Worm (Caenorhabditis elegans): ENCODE measurements around the gene sre-19.

DNA sequence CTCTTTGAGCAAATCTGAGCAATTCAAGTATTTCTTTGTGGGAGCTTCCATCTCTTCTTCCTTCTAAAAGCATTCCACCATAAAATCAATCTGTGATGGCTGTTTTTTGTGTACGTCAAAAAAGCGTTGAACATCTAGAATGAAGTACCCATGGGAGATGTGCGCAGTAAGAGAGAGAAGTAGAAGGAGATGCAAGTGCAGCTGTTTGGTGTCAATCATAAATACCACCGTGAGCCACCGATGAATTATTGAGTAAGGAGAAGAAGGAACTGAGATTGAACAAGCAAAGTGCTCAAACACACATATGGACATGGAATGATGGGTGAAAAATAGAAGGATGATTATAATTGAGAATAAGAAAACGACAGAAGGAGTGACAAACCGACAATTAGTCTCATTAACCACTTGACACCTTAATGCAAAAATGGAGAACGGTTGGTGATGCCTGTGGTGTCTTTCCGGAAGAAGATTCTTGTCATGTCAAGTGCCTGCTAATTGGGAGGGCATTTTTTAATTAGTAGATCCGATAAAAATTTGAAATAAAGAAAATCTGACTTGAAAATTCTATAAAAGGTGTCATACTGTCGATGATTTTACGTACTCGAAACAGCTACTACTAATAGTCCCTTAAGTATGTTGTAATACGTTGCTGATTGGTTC, 46.5 kb downstream of the sre-19 start:
- TF ChIP-seq xbp-1 (tag; optimal IDR thresholded peaks at IDR 0.05): no peak
- no peak for TF ChIP-seq nhr-76 (tag; optimal IDR thresholded peaks at IDR 0.05)
- TF ChIP-seq snpc-4 (tag; optimal IDR thresholded peaks at IDR 0.05): no peak
- no peak for TF ChIP-seq lir-3 (tag; optimal IDR thresholded peaks at IDR 0.05; ENCODE audit: poor library complexity)
- no peak for TF ChIP-seq unc-62 (GFP tag; optimal IDR thresholded peaks at IDR 0.05)
- no peak for TF ChIP-seq fkh-10 (GFP tag; optimal IDR thresholded peaks at IDR 0.05)
- no peak for TF ChIP-seq nhr-71 (tag; optimal IDR thresholded peaks at IDR 0.05)
- TF ChIP-seq nhr-12 (tag; optimal IDR thresholded peaks at IDR 0.05): no peak
- TF ChIP-seq skn-1 (tag; optimal IDR thresholded peaks at IDR 0.05): no peak
- no peak for TF ChIP-seq nhr-11 (tag; optimal IDR thresholded peaks at IDR 0.05)

All from whole organism, L1 larva.